Fruit fly (Drosophila melanogaster) whole organism, embryonic: ENCODE data around the gene CG11168.

Experiments
- Atf3 ChIP-seq: fragments of 200-800 bp; sonication (Bioruptor generic); optimal IDR thresholded peaks from 3 replicates; lab custom pipeline; 2016; ENCODE audit warnings: missing biosample characterization, missing genetic modification characterization
- CG10147 ChIP-seq: fragments of 200-800 bp; sonication (Bioruptor generic); optimal IDR thresholded peaks from 2 replicates; lab custom pipeline; 2019; ENCODE audit warnings: missing biosample characterization, mild to moderate bottlenecking, missing genetic modification characterization, moderate library complexity
- CG10959 ChIP-seq: fragments of 200-800 bp; sonication (Bioruptor generic); IDR thresholded peaks from 2 replicates; pipeline ENCODE4 v1.3.6; 2022; ENCODE audit warnings: missing biosample characterization, missing genetic modification characterization
- CG11085 ChIP-seq: fragments of 200-800 bp; sonication (Bioruptor generic); IDR thresholded peaks from 2 replicates; pipeline ENCODE4 v1.3.6; 2022; ENCODE audit warnings: missing biosample characterization, missing genetic modification characterization
- CG11398 ChIP-seq: fragments of 200-800 bp; sonication (Bioruptor generic); optimal IDR thresholded peaks from 2 replicates; lab custom pipeline; 2016; ENCODE audit warnings: missing biosample characterization, missing genetic modification characterization
- CG12219 ChIP-seq: fragments of 200-800 bp; sonication (Bioruptor generic); optimal IDR thresholded peaks from 3 replicates; lab custom pipeline; 2018; ENCODE audit warnings: missing biosample characterization, mild to moderate bottlenecking, missing genetic modification characterization
- CG1233 ChIP-seq: fragments of 200-800 bp; sonication (Bioruptor generic); optimal IDR thresholded peaks from 4 replicates; lab custom pipeline; 2018; ENCODE audit warnings: missing biosample characterization, mild to moderate bottlenecking, missing genetic modification characterization
- CG14441 ChIP-seq: fragments of 200-800 bp; sonication (Bioruptor generic); IDR thresholded peaks from 2 replicates; pipeline ENCODE4 v1.3.6; 2022; ENCODE audit warnings: missing biosample characterization, missing genetic modification characterization
- CG16813 ChIP-seq: fragments of 200-800 bp; sonication (Bioruptor generic); IDR thresholded peaks from 3 replicates; pipeline ENCODE4 v1.3.6; 2022; ENCODE audit warnings: missing biosample characterization, missing genetic modification characterization; ENCODE audit not compliant: partially characterized antibody
- CG17385 ChIP-seq: fragments of 200-800 bp; sonication (Bioruptor generic); optimal IDR thresholded peaks from 3 replicates; lab custom pipeline; 2018; ENCODE audit warnings: missing biosample characterization, mild to moderate bottlenecking, missing genetic modification characterization
- CG18476 ChIP-seq: fragments of 200-800 bp; sonication (Bioruptor generic); optimal IDR thresholded peaks from 2 replicates; lab custom pipeline; 2016; ENCODE audit warnings: missing biosample characterization, mild to moderate bottlenecking, missing genetic modification characterization
- CG30020 ChIP-seq: fragments of 200-800 bp; optimal IDR thresholded peaks from 2 replicates; lab custom pipeline; 2019; ENCODE audit warnings: missing biosample characterization, mild to moderate bottlenecking, missing genetic modification characterization, moderate library complexity
- CG31224 ChIP-seq: fragments of 200-800 bp; sonication (Bioruptor generic); IDR thresholded peaks from 2 replicates; pipeline ENCODE4 v1.3.6; 2022; ENCODE audit warnings: missing biosample characterization, missing genetic modification characterization
- CG32767 ChIP-seq: fragments of 200-800 bp; sonication (Bioruptor generic); IDR thresholded peaks from 2 replicates; pipeline ENCODE4 v1.3.6; 2022; ENCODE audit warnings: missing biosample characterization, missing genetic modification characterization
- CG3281 ChIP-seq: fragments of 200-800 bp; sonication (Bioruptor generic); optimal IDR thresholded peaks from 3 replicates; lab custom pipeline; 2017; ENCODE audit warnings: missing biosample characterization, mild to moderate bottlenecking, missing genetic modification characterization
- CG34422 ChIP-seq: fragments of 200-800 bp; sonication (Bioruptor generic); IDR thresholded peaks from 3 replicates; pipeline ENCODE4 v1.3.6; 2022; ENCODE audit warnings: missing biosample characterization, missing genetic modification characterization
- CG3847 ChIP-seq: fragments of 200-800 bp; sonication (Bioruptor generic); IDR thresholded peaks from 2 replicates; pipeline ENCODE4 v1.3.6; 2022; ENCODE audit warnings: missing biosample characterization, missing genetic modification characterization
- CG4617 ChIP-seq: fragments of 200-800 bp; sonication (Bioruptor generic); optimal IDR thresholded peaks from 3 replicates; lab custom pipeline; 2016; ENCODE audit warnings: missing biosample characterization, missing genetic modification characterization, borderline replicate concordance
- CG6683 ChIP-seq: fragments of 200-800 bp; sonication (Bioruptor generic); optimal IDR thresholded peaks from 2 replicates; lab custom pipeline; 2017; ENCODE audit warnings: missing biosample characterization, mild to moderate bottlenecking, missing genetic modification characterization, missing genetic modification reagents
- CG6791 ChIP-seq: fragments of 200-800 bp; sonication (Bioruptor generic); IDR thresholded peaks from 3 replicates; pipeline ENCODE4 v1.3.6; 2022; ENCODE audit warnings: missing biosample characterization, missing genetic modification characterization; ENCODE audit not compliant: partially characterized antibody
- CG7271 ChIP-seq: fragments of 200-800 bp; sonication (Bioruptor generic); optimal IDR thresholded peaks from 2 replicates; lab custom pipeline; 2018; ENCODE audit warnings: missing biosample characterization, mild to moderate bottlenecking, missing genetic modification characterization, moderate library complexity
- CG7963 ChIP-seq: fragments of 200-800 bp; sonication (Bioruptor generic); IDR thresholded peaks from 3 replicates; pipeline ENCODE4 v1.3.6; 2022; ENCODE audit warnings: missing biosample characterization, missing genetic modification characterization; ENCODE audit not compliant: partially characterized antibody
- CG8290 ChIP-seq, 3 experiments: fragments of 200-800 bp; sonication (Bioruptor generic); optimal IDR thresholded peaks; 2 replicates each; lab custom pipeline; 2016 to 2019; ENCODE audit warnings: missing biosample characterization in 3 of 3, missing genetic modification characterization in 3 of 3, mild to moderate bottlenecking in 2 of 3, moderate library complexity in 1 of 3
- CG9215 ChIP-seq: fragments of 200-800 bp; sonication (Bioruptor generic); IDR thresholded peaks from 2 replicates; pipeline ENCODE4 v1.3.6; 2022; ENCODE audit warnings: missing biosample characterization, missing genetic modification characterization
- Camta ChIP-seq: fragments of 200-800 bp; sonication (Bioruptor generic); optimal IDR thresholded peaks from 2 replicates; lab custom pipeline; 2016; ENCODE audit warnings: missing biosample characterization, missing genetic modification characterization
- D19A ChIP-seq: fragments of 200-800 bp; optimal IDR thresholded peaks from 3 replicates; lab custom pipeline; 2019; ENCODE audit warnings: missing biosample characterization, mild to moderate bottlenecking, missing genetic modification characterization, moderate library complexity
- Dad ChIP-seq: fragments of 200-800 bp; sonication (Bioruptor generic); optimal IDR thresholded peaks from 3 replicates; lab custom pipeline; 2016; ENCODE audit warnings: missing biosample characterization, missing genetic modification characterization
- Gsc ChIP-seq: fragments of 200-800 bp; sonication (Bioruptor generic); IDR thresholded peaks from 2 replicates; pipeline ENCODE4 v1.3.6; 2022; ENCODE audit warnings: missing biosample characterization, missing genetic modification characterization
- H15 ChIP-seq: fragments of 200-800 bp; sonication (Bioruptor generic); IDR thresholded peaks from 3 replicates; pipeline ENCODE4 v1.3.6; 2022; ENCODE audit warnings: missing biosample characterization, missing genetic modification characterization
- HmgZ ChIP-seq: fragments of 200-800 bp; sonication (Bioruptor generic); optimal IDR thresholded peaks from 2 replicates; lab custom pipeline; 2018; ENCODE audit warnings: missing biosample characterization, mild to moderate bottlenecking, missing genetic modification characterization
- Hmx ChIP-seq: fragments of 200-800 bp; sonication (Bioruptor generic); optimal IDR thresholded peaks from 2 replicates; lab custom pipeline; 2016; ENCODE audit warnings: missing biosample characterization, missing genetic modification characterization
- Poxn ChIP-seq: fragments of 200-800 bp; sonication (Bioruptor generic); IDR thresholded peaks from 2 replicates; pipeline ENCODE4 v1.3.6; 2022; ENCODE audit warnings: missing biosample characterization, missing genetic modification characterization
- Ravus ChIP-seq: fragments of 200-800 bp; sonication (Bioruptor generic); IDR thresholded peaks from 2 replicates; pipeline ENCODE4 v1.3.6; 2022; ENCODE audit warnings: missing biosample characterization, missing genetic modification characterization
- Sox102F ChIP-seq: fragments of 200-800 bp; sonication (Bioruptor generic); optimal IDR thresholded peaks from 2 replicates; lab custom pipeline; 2018; ENCODE audit warnings: missing biosample characterization, mild to moderate bottlenecking, missing genetic modification characterization, moderate library complexity
- YL-1 ChIP-seq: fragments of 200-800 bp; sonication (Bioruptor generic); optimal IDR thresholded peaks from 3 replicates; lab custom pipeline; 2017; ENCODE audit warnings: missing biosample characterization, mild to moderate bottlenecking, missing genetic modification characterization
- br ChIP-seq: fragments of >200 bp; optimal IDR thresholded peaks from 2 replicates; lab custom pipeline; 2017
- corto ChIP-seq: fragments of 200-800 bp; sonication (Bioruptor generic); optimal IDR thresholded peaks from 2 replicates; lab custom pipeline; 2016; ENCODE audit warnings: missing biosample characterization, mild to moderate bottlenecking, missing genetic modification characterization, moderate library complexity
- esg ChIP-seq: fragments of 200-800 bp; sonication (Bioruptor generic); conservative IDR thresholded peaks from 2 replicates; pipeline ENCODE4 v1.3.6; 2022; ENCODE audit warnings: missing biosample characterization, missing genetic modification characterization
- eve ChIP-seq, 2 experiments: fragments of >200 bp; optimal IDR thresholded peaks; 2 replicates each; lab custom pipeline; 2017; ENCODE audit warnings: missing biosample characterization in 2 of 2, missing genetic modification characterization in 2 of 2
- fd96Cb ChIP-seq: fragments of 200-800 bp; sonication (Bioruptor generic); optimal IDR thresholded peaks from 2 replicates; lab custom pipeline; 2018; ENCODE audit warnings: missing biosample characterization, mild to moderate bottlenecking, missing genetic modification characterization, moderate library complexity
- gce ChIP-seq: fragments of 200-800 bp; sonication (Bioruptor generic); IDR thresholded peaks from 3 replicates; pipeline ENCODE4 v1.3.6; 2022; ENCODE audit warnings: missing biosample characterization, missing genetic modification characterization
- gcm ChIP-seq: fragments of 200-800 bp; sonication (Bioruptor generic); optimal IDR thresholded peaks from 2 replicates; lab custom pipeline; 2019; ENCODE audit warnings: missing biosample characterization, mild to moderate bottlenecking, missing genetic modification characterization, moderate library complexity
- grn ChIP-seq: fragments of 200-800 bp; sonication (Bioruptor generic); optimal IDR thresholded peaks from 3 replicates; lab custom pipeline; 2017; ENCODE audit warnings: missing biosample characterization, missing genetic modification characterization
- her ChIP-seq: fragments of 200-800 bp; sonication (Bioruptor generic); optimal IDR thresholded peaks from 2 replicates; lab custom pipeline; 2016; ENCODE audit warnings: missing biosample characterization, missing genetic modification characterization
- nmo ChIP-seq: fragments of 200-800 bp; sonication (Bioruptor generic); optimal IDR thresholded peaks from 2 replicates; lab custom pipeline; 2018; ENCODE audit warnings: missing biosample characterization, mild to moderate bottlenecking, missing genetic modification characterization, moderate library complexity
- p53 ChIP-seq: fragments of 200-800 bp; sonication (Bioruptor generic); optimal IDR thresholded peaks from 2 replicates; lab custom pipeline; 2016; ENCODE audit warnings: missing biosample characterization, missing genetic modification characterization
- pum ChIP-seq: fragments of 200-800 bp; sonication (Bioruptor generic); optimal IDR thresholded peaks from 2 replicates; lab custom pipeline; 2016; ENCODE audit warnings: missing biosample characterization, missing genetic modification characterization
- sima ChIP-seq: fragments of 200-800 bp; sonication (Bioruptor generic); optimal IDR thresholded peaks from 2 replicates; lab custom pipeline; 2016; ENCODE audit warnings: missing biosample characterization, missing genetic modification characterization
- slbo ChIP-seq: fragments of 200-800 bp; sonication (Bioruptor generic); IDR thresholded peaks from 2 replicates; pipeline ENCODE4 v1.3.6; 2022; ENCODE audit warnings: missing biosample characterization, missing genetic modification characterization

The CG11168 gene

dm6 chr3R:24875939-24876842 is 41.7 kb upstream of the CG11168 start, which contains the start of gene CG3744 (continued):
- TF ChIP-seq CG8290 (GFP tag; optimal IDR thresholded peaks at IDR 0.05; lab: Kevin White, UChicago) (peak; percentile 83), CG8290 (tag; optimal IDR thresholded peaks at IDR 0.05; lab: Kevin White, UChicago) (peak in 1 of 2 experiments; percentile 17), Sox102F (GFP tag; lab: Kevin White, UChicago) (peak; percentile 90), CG30020 (tag; lab: Kevin White, UChicago) (peak; percentile 72), gcm (GFP tag; lab: Kevin White, UChicago) (peak; percentile 76), CG3281 (GFP tag; lab: Kevin White, UChicago) (peak; percentile 90), YL-1 (GFP tag; lab: Kevin White, UChicago) (peak; percentile 50), grn (peak; percentile 0), CG18476 (peak; percentile 71), CG34422 (GFP tag; lab: Robert Waterston, UW) (peak; percentile 94), D19A (tag; lab: Kevin White, UChicago) (peak; percentile 80), Dad (GFP tag; lab: Kevin White, UChicago) (peak; percentile 63), eve (GFP tag; optimal IDR thresholded peaks at IDR 0.05; lab: Kevin White, UChicago) (no peak), esg (GFP tag; lab: Robert Waterston, UW) (peak; percentile 87), sima (no peak), Ravus (GFP tag; lab: Robert Waterston, UW) (peak; percentile 75), CG10147 (peak; percentile 85), her (peak; percentile 39), CG11085 (GFP tag; lab: Robert Waterston, UW) (peak; percentile 94), CG16813 (GFP tag; lab: Robert Waterston, UW) (peak; percentile 96), H15 (GFP tag; lab: Robert Waterston, UW) (peak; percentile 93), CG1233 (GFP tag; lab: Kevin White, UChicago) (peak; percentile 91), p53 (GFP tag; lab: Kevin White, UChicago) (no peak), CG11398 (peak; percentile 27), Hmx (GFP tag; lab: Kevin White, UChicago) (no peak), CG14441 (GFP tag; lab: Robert Waterston, UW) (peak; percentile 94), CG9215 (GFP tag; lab: Robert Waterston, UW) (peak; percentile 92), CG6683 (peak; percentile 76), CG32767 (GFP tag; lab: Robert Waterston, UW) (peak; percentile 85), CG12219 (peak; percentile 67), CG17385 (GFP tag; lab: Kevin White, UChicago) (peak; percentile 80), Atf3 (peak; percentile 53), CG6791 (peak; percentile 93), CG31224 (GFP tag; lab: Robert Waterston, UW) (peak; percentile 87), Camta (GFP tag; lab: Kevin White, UChicago) (peak; percentile 46), slbo (peak; percentile 99), CG7963 (GFP tag; lab: Robert Waterston, UW) (peak; percentile 93), CG4617 (GFP tag; lab: Kevin White, UChicago) (peak; percentile 78), CG3847 (GFP tag; lab: Robert Waterston, UW) (peak; percentile 96), corto (GFP tag; lab: Kevin White, UChicago) (peak; percentile 44), gce (GFP tag; lab: Robert Waterston, UW) (peak; percentile 87), Poxn (GFP tag; lab: Robert Waterston, UW) (peak; percentile 81), CG10959 (GFP tag; lab: Robert Waterston, UW) (peak; percentile 88), HmgZ (tag; lab: Kevin White, UChicago) (peak; percentile 73), CG7271 (tag; lab: Kevin White, UChicago) (peak; percentile 40), nmo (peak; percentile 90), pum (peak; percentile 68), Gsc (GFP tag; lab: Robert Waterston, UW) (peak; percentile 65), fd96Cb (tag; lab: Kevin White, UChicago) (peak; percentile 81), br (lab: Kevin White, UChicago) (no peak)
